Worm (Caenorhabditis elegans): ENCODE results near the gene dsc-1.

DNA sequence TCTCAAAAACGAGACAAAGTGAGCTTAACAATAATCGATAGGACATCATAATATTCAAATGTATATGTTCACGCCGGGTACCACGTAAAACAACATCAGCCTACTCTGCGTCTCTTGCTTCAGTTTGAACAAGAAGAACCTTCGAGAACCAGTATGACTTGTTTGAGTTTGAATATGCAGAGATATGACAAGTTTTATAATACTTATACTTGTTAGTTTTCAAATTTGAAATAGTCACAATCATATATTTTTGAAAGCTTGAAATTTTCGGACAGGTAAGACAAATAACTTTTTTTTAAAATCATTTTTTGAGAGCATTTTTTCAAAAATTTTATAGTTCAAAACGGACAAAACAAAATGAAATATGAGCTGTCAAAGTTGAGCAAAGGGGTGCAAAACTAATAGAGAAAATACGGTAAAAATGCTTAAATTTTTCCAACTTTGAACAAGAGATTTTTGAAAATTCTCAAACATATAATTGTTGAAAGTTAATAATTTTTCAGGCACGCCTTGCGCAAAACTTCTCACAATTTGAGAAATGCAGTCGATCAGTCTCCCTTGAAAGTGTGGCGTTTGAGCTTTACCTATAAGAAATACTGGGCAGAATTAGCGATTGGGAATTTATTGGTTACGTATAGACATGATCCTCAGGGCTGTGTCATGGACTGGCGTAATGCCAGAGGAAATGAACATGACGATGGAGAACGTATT, 18.7 kb upstream of the dsc-1 start, which contains the start of gene H03G16.1:
- TF ChIP-seq rec-8 (tag; optimal IDR thresholded peaks at IDR 0.05) (no peak), ceh-79 (tag; optimal IDR thresholded peaks at IDR 0.05) (no peak), ama-1 (optimal IDR thresholded peaks at IDR 0.05) (no peak), ama-1 (GFP tag; optimal IDR thresholded peaks at IDR 0.05) (no peak), mel-28 (tag; optimal IDR thresholded peaks at IDR 0.05; ENCODE audit: borderline replicate concordance) (no peak), C17E4.6 (GFP tag; IDR thresholded peaks at IDR 0.05) (no peak), ceh-100 (GFP tag; IDR thresholded peaks at IDR 0.05) (no peak), unc-62 (GFP tag; optimal IDR thresholded peaks at IDR 0.05) (no peak), B0035.1 (tag; optimal IDR thresholded peaks at IDR 0.05) (no peak), Y56A3A.18 (GFP tag; IDR thresholded peaks at IDR 0.05) (no peak)
